Worm (Caenorhabditis elegans): ENCODE results near the gene eef-1G.

- no peak for TF ChIP-seq him-1 (tag; optimal IDR thresholded peaks at IDR 0.05)
- no peak for TF ChIP-seq W03F9.2 (tag; optimal IDR thresholded peaks at IDR 0.05)
- TF ChIP-seq dao-5 (tag; optimal IDR thresholded peaks at IDR 0.05) = no peak
Observed at ce11 chrV:11010768-11011167, 45.2 kb downstream of the eef-1G start.

All from whole organism, L4/young adult.